Fruit fly (Drosophila melanogaster) whole organism, embryonic: ENCODE data around the gene arm.
A peak's percentile ranks its signal among the peaks of the same experiment; 100 is the strongest.

Experiments used
- Atf3 ChIP-seq: fragments of 200-800 bp; sonication (Bioruptor generic); optimal IDR thresholded peaks from 3 replicates; lab custom pipeline; 2016; ENCODE audit warnings: missing biosample characterization, missing genetic modification characterization
- Atf6 ChIP-seq: fragments of 200-800 bp; sonication (Bioruptor generic); IDR thresholded peaks from 2 replicates; pipeline ENCODE4 v1.3.6; 2022; ENCODE audit warnings: missing biosample characterization, missing genetic modification characterization
- CG10147 ChIP-seq: fragments of 200-800 bp; sonication (Bioruptor generic); optimal IDR thresholded peaks from 2 replicates; lab custom pipeline; 2019; ENCODE audit warnings: missing biosample characterization, mild to moderate bottlenecking, missing genetic modification characterization, moderate library complexity
- CG1024 ChIP-seq: fragments of 200-800 bp; sonication (Bioruptor generic); IDR thresholded peaks from 2 replicates; pipeline ENCODE4 v1.3.6; 2022; ENCODE audit warnings: missing biosample characterization, missing genetic modification characterization
- CG11723 ChIP-seq: fragments of 200-800 bp; sonication (Bioruptor generic); optimal IDR thresholded peaks from 2 replicates; lab custom pipeline; 2017; ENCODE audit warnings: missing biosample characterization, mild to moderate bottlenecking, missing genetic modification characterization
- CG13624 ChIP-seq: fragments of 200-800 bp; sonication (Bioruptor generic); optimal IDR thresholded peaks from 2 replicates; lab custom pipeline; 2016; ENCODE audit warnings: missing biosample characterization, missing genetic modification characterization
- CG15011 ChIP-seq: fragments of 200-800 bp; sonication (Bioruptor generic); optimal IDR thresholded peaks from 3 replicates; lab custom pipeline; 2018; ENCODE audit warnings: missing biosample characterization, mild to moderate bottlenecking, missing genetic modification characterization
- CG17612 ChIP-seq: fragments of 200-800 bp; sonication (Bioruptor generic); IDR thresholded peaks from 2 replicates; pipeline ENCODE4 v1.3.6; 2022; ENCODE audit warnings: missing biosample characterization, missing genetic modification characterization
- CG17829 ChIP-seq: fragments of 200-800 bp; optimal IDR thresholded peaks from 2 replicates; lab custom pipeline; 2019; ENCODE audit warnings: missing biosample characterization, mild to moderate bottlenecking, missing genetic modification characterization, moderate library complexity
- CG18262 ChIP-seq: fragments of 200-800 bp; optimal IDR thresholded peaks from 3 replicates; lab custom pipeline; 2019; ENCODE audit warnings: missing biosample characterization, mild to moderate bottlenecking, missing genetic modification characterization, moderate library complexity
- CG2120 ChIP-seq: fragments of 200-800 bp; sonication (Bioruptor generic); optimal IDR thresholded peaks from 3 replicates; lab custom pipeline; 2016; ENCODE audit warnings: missing biosample characterization, missing genetic modification characterization
- CG2129 ChIP-seq: fragments of 200-800 bp; sonication (Bioruptor generic); IDR thresholded peaks from 2 replicates; pipeline ENCODE4 v1.3.6; 2022; ENCODE audit warnings: missing biosample characterization, missing genetic modification characterization; ENCODE audit not compliant: partially characterized antibody
- CG2678 ChIP-seq: fragments of 200-800 bp; sonication (Bioruptor generic); optimal IDR thresholded peaks from 3 replicates; lab custom pipeline; 2019; ENCODE audit warnings: missing biosample characterization, mild to moderate bottlenecking, missing genetic modification characterization, moderate library complexity
- CG2875 ChIP-seq: fragments of 200-800 bp; sonication (Bioruptor generic); optimal IDR thresholded peaks from 2 replicates; lab custom pipeline; 2017; ENCODE audit warnings: missing biosample characterization, mild to moderate bottlenecking, missing genetic modification characterization, missing genetic modification reagents
- CG30403 ChIP-seq: fragments of 200-800 bp; sonication (Bioruptor generic); optimal IDR thresholded peaks from 3 replicates; lab custom pipeline; 2016; ENCODE audit warnings: missing biosample characterization, missing genetic modification characterization
- CG3163 ChIP-seq: fragments of 200-800 bp; sonication (Bioruptor generic); optimal IDR thresholded peaks from 3 replicates; lab custom pipeline; 2016; ENCODE audit warnings: missing biosample characterization, missing genetic modification characterization
- CG3281 ChIP-seq: fragments of 200-800 bp; sonication (Bioruptor generic); optimal IDR thresholded peaks from 3 replicates; lab custom pipeline; 2017; ENCODE audit warnings: missing biosample characterization, mild to moderate bottlenecking, missing genetic modification characterization
- CG4617 ChIP-seq: fragments of 200-800 bp; sonication (Bioruptor generic); optimal IDR thresholded peaks from 3 replicates; lab custom pipeline; 2016; ENCODE audit warnings: missing biosample characterization, missing genetic modification characterization, borderline replicate concordance
- CG4854 ChIP-seq: fragments of 200-800 bp; sonication (Bioruptor generic); optimal IDR thresholded peaks from 2 replicates; lab custom pipeline; 2016; ENCODE audit warnings: missing biosample characterization, missing genetic modification characterization, inconsistent platforms
- CG8281 ChIP-seq: fragments of 200-800 bp; sonication (Bioruptor generic); optimal IDR thresholded peaks from 2 replicates; lab custom pipeline; 2018; ENCODE audit warnings: missing biosample characterization, mild to moderate bottlenecking, missing genetic modification characterization, moderate library complexity
- CG9609 ChIP-seq: fragments of 200-800 bp; sonication (Bioruptor generic); optimal IDR thresholded peaks from 3 replicates; lab custom pipeline; 2016; ENCODE audit warnings: missing biosample characterization, missing genetic modification characterization
- CHES-1-like ChIP-seq: fragments of 200-800 bp; sonication (Bioruptor generic); optimal IDR thresholded peaks from 2 replicates; lab custom pipeline; 2016; ENCODE audit warnings: missing biosample characterization, missing genetic modification characterization
- CoRest ChIP-seq: fragments of 200-800 bp; sonication (Bioruptor generic); optimal IDR thresholded peaks from 3 replicates; lab custom pipeline; 2018; ENCODE audit warnings: missing biosample characterization, mild to moderate bottlenecking, missing genetic modification characterization, moderate library complexity
- CrebB ChIP-seq: fragments of 200-800 bp; sonication (Bioruptor generic); optimal IDR thresholded peaks from 3 replicates; lab custom pipeline; 2018; ENCODE audit warnings: missing biosample characterization, mild to moderate bottlenecking, missing genetic modification characterization
- Deaf1 ChIP-seq: fragments of 200-800 bp; optimal IDR thresholded peaks from 3 replicates; lab custom pipeline; 2019; ENCODE audit warnings: missing biosample characterization, mild to moderate bottlenecking, missing genetic modification characterization, moderate library complexity
- Dref ChIP-seq: fragments of 200-800 bp; sonication (Bioruptor generic); IDR thresholded peaks from 2 replicates; pipeline ENCODE4 v1.3.6; 2022; ENCODE audit warnings: missing biosample characterization, missing genetic modification characterization
- E2f1 ChIP-seq: fragments of 200-800 bp; sonication (Bioruptor generic); IDR thresholded peaks from 2 replicates; pipeline ENCODE4 v1.3.6; 2022; ENCODE audit warnings: missing biosample characterization, missing genetic modification characterization
- Ets65A ChIP-seq: fragments of 200-800 bp; sonication (Bioruptor generic); peaks from one replicate; lab custom pipeline; 2016; ENCODE audit warnings: missing biosample characterization, missing genetic modification characterization
- Hey ChIP-seq: fragments of 200-800 bp; sonication (Bioruptor generic); optimal IDR thresholded peaks from 3 replicates; lab custom pipeline; 2018; ENCODE audit warnings: missing biosample characterization, mild to moderate bottlenecking, missing genetic modification characterization
- Mad ChIP-seq: fragments of 200-800 bp; sonication (Bioruptor generic); optimal IDR thresholded peaks from 2 replicates; lab custom pipeline; 2016; ENCODE audit warnings: missing biosample characterization, missing genetic modification characterization
- Nf-YA ChIP-seq: fragments of 200-800 bp; sonication (Bioruptor generic); IDR thresholded peaks from 2 replicates; pipeline ENCODE4 v1.3.6; 2022; ENCODE audit warnings: missing biosample characterization, missing genetic modification characterization
- Scr ChIP-seq: fragments of 200-800 bp; sonication (Bioruptor generic); IDR thresholded peaks from 2 replicates; pipeline ENCODE4 v1.3.6; 2022; ENCODE audit warnings: missing biosample characterization, missing genetic modification characterization; ENCODE audit not compliant: partially characterized antibody
- Sin3A ChIP-seq: fragments of >200 bp; optimal IDR thresholded peaks from 2 replicates; lab custom pipeline; 2018
- Taf1 ChIP-seq: fragments of 200-800 bp; sonication (Bioruptor generic); IDR thresholded peaks from 2 replicates; pipeline ENCODE4 v1.3.6; 2022; ENCODE audit warnings: missing biosample characterization, missing genetic modification characterization
- bab2 ChIP-seq: fragments of 200-800 bp; sonication (Bioruptor generic); optimal IDR thresholded peaks from 2 replicates; lab custom pipeline; 2016; ENCODE audit warnings: missing biosample characterization, missing genetic modification characterization
- chn ChIP-seq: fragments of 200-800 bp; sonication (Bioruptor generic); optimal IDR thresholded peaks from 2 replicates; lab custom pipeline; 2016; ENCODE audit warnings: missing biosample characterization, missing genetic modification characterization
- dmrt99B ChIP-seq: fragments of 200-800 bp; sonication (Bioruptor generic); optimal IDR thresholded peaks from 2 replicates; lab custom pipeline; 2018; ENCODE audit warnings: missing biosample characterization, mild to moderate bottlenecking, missing genetic modification characterization, moderate library complexity
- en ChIP-seq: fragments of 200-800 bp; sonication (Bioruptor generic); optimal IDR thresholded peaks from 2 replicates; lab custom pipeline; 2016; ENCODE audit warnings: missing biosample characterization, missing genetic modification characterization
- hkb ChIP-seq, 2 experiments: fragments of 200-800 bp in 1 of 2; fragments of >200 bp in 1 of 2; sonication (Bioruptor generic) in 1 of 2; IDR thresholded peaks in 1 of 2; optimal IDR thresholded peaks in 1 of 2; 2 replicates each; pipeline versions ENCODE4 v1.3.6 to Lab custom; 2017 to 2022; ENCODE audit warnings: missing biosample characterization in 1 of 2, missing genetic modification characterization in 1 of 2
- lab ChIP-seq: fragments of 200-800 bp; sonication (Bioruptor generic); optimal IDR thresholded peaks from 3 replicates; lab custom pipeline; 2017; ENCODE audit warnings: missing biosample characterization, missing genetic modification characterization, mild to moderate bottlenecking, moderate library complexity, missing genetic modification reagents
- lmd ChIP-seq: fragments of 200-800 bp; sonication (Bioruptor generic); IDR thresholded peaks from 2 replicates; pipeline ENCODE4 v1.3.6; 2022; ENCODE audit warnings: missing biosample characterization, missing genetic modification characterization
- lola ChIP-seq, 3 experiments: fragments of >200 bp in 2 of 3; fragments of 200-800 bp in 1 of 3; sonication (Bioruptor generic) in 1 of 3; optimal IDR thresholded peaks; 2 replicates each; lab custom pipeline; 2017 to 2019; ENCODE audit warnings: missing biosample characterization in 3 of 3, missing genetic modification characterization in 3 of 3, mild to moderate bottlenecking in 1 of 3, moderate library complexity in 1 of 3
- odd ChIP-seq: fragments of 200-800 bp; sonication (Bioruptor generic); optimal IDR thresholded peaks from 2 replicates; lab custom pipeline; 2017; ENCODE audit warnings: missing biosample characterization, mild to moderate bottlenecking, missing genetic modification characterization
- pnt ChIP-seq: fragments of 200-800 bp; sonication (Bioruptor generic); optimal IDR thresholded peaks from 3 replicates; lab custom pipeline; 2016; ENCODE audit warnings: missing biosample characterization, missing genetic modification characterization
- pros ChIP-seq: fragments of 200-800 bp; sonication (Bioruptor generic); optimal IDR thresholded peaks from 3 replicates; lab custom pipeline; 2019; ENCODE audit warnings: missing biosample characterization, mild to moderate bottlenecking, missing genetic modification characterization, moderate library complexity
- sd ChIP-seq: fragments of 200-800 bp; sonication (Bioruptor generic); optimal IDR thresholded peaks from 3 replicates; lab custom pipeline; 2018; ENCODE audit warnings: missing biosample characterization, mild to moderate bottlenecking, missing genetic modification characterization, moderate library complexity
- sens-2 ChIP-seq: fragments of 200-800 bp; sonication (Bioruptor generic); IDR thresholded peaks from 2 replicates; pipeline ENCODE4 v1.3.6; 2022; ENCODE audit warnings: missing biosample characterization, missing genetic modification characterization
- sima ChIP-seq: fragments of 200-800 bp; sonication (Bioruptor generic); optimal IDR thresholded peaks from 2 replicates; lab custom pipeline; 2016; ENCODE audit warnings: missing biosample characterization, missing genetic modification characterization
- slbo ChIP-seq: fragments of 200-800 bp; sonication (Bioruptor generic); IDR thresholded peaks from 2 replicates; pipeline ENCODE4 v1.3.6; 2022; ENCODE audit warnings: missing biosample characterization, missing genetic modification characterization
- vfl ChIP-seq: fragments of 200-800 bp; sonication (Bioruptor generic); optimal IDR thresholded peaks from 2 replicates; lab custom pipeline; 2016; ENCODE audit warnings: missing biosample characterization, missing genetic modification characterization

Gene arm

dm6 chrX:1861620-1862184 is 38.7 kb downstream of the arm start, which contains the start of gene deltaCOP (continued):
- TF ChIP-seq CG17829 (tag; lab: Kevin White, UChicago) (peak; percentile 69), Nf-YA (no peak), CG2129 (no peak), CG4854 (GFP tag; lab: Kevin White, UChicago) (peak; percentile 46), en (GFP tag; lab: Kevin White, UChicago) (peak; percentile 69), sd (tag; lab: Kevin White, UChicago) (no peak), CG10147 (GFP tag; lab: Kevin White, UChicago) (no peak), sens-2 (peak; percentile 39; the same call in 1 of the 2 replicates), pros (GFP tag; lab: Kevin White, UChicago) (no peak), sima (GFP tag; lab: Kevin White, UChicago) (no peak), CG3281 (GFP tag; lab: Kevin White, UChicago) (peak; percentile 80), CG4617 (GFP tag; lab: Kevin White, UChicago) (peak; percentile 78), odd (no peak), bab2 (GFP tag; lab: Kevin White, UChicago) (peak; percentile 91), CG2120 (peak; percentile 97), CoRest (tag; lab: Kevin White, UChicago) (peak; percentile 84), Sin3A (lab: Kevin White, UChicago) (peak; percentile 85), hkb (optimal IDR thresholded peaks at IDR 0.05; lab: Kevin White, UChicago) (peak; percentile 66), hkb (GFP tag; IDR thresholded peaks at IDR 0.05; lab: Robert Waterston, UW) (peak; percentile 67), CG8281 (no peak), slbo (GFP tag; lab: Robert Waterston, UW) (peak; percentile 91), CG3163 (GFP tag; lab: Kevin White, UChicago) (peak; percentile 68), Hey (tag; lab: Kevin White, UChicago) (no peak), lab (no peak), Mad (GFP tag; lab: Kevin White, UChicago) (peak; percentile 80), Atf6 (GFP tag; lab: Robert Waterston, UW) (peak; percentile 84), vfl (peak; percentile 78), Dref (0 out of 2 replicates have a peak, but pooled peaks have one; percentile 26), CG9609 (GFP tag; lab: Kevin White, UChicago) (peak; percentile 95), CG11723 (GFP tag; lab: Kevin White, UChicago) (peak; percentile 53), CG18262 (peak; percentile 76), Scr (GFP tag; lab: Robert Waterston, UW) (peak; percentile 34; the same call in 1 of the 2 replicates), CG2678 (tag; lab: Kevin White, UChicago) (no peak), CG2875 (GFP tag; lab: Kevin White, UChicago) (no peak), Ets65A (peak; percentile 99), CG17612 (0 out of 2 replicates have a peak, but pooled peaks have one; percentile 43), E2f1 (GFP tag; lab: Robert Waterston, UW) (peak; percentile 74), CrebB (tag; lab: Kevin White, UChicago) (peak; percentile 31), CHES-1-like (peak; percentile 94), CG1024 (GFP tag; lab: Robert Waterston, UW) (peak; percentile 52; the same call in 1 of the 2 replicates), chn (GFP tag; lab: Kevin White, UChicago) (peak; percentile 87), pnt (peak; percentile 86), CG30403 (GFP tag; lab: Kevin White, UChicago) (peak; percentile 93), Atf3 (peak; percentile 86), Taf1 (GFP tag; lab: Robert Waterston, UW) (peak; percentile 78), Deaf1 (no peak), lola (GFP tag; optimal IDR thresholded peaks at IDR 0.05; lab: Kevin White, UChicago) (peak in 1 of 3 experiments; percentile 38), CG13624 (GFP tag; lab: Kevin White, UChicago) (peak; percentile 92), dmrt99B (no peak), CG15011 (GFP tag; lab: Kevin White, UChicago) (no peak), lmd (peak; percentile 91)
